Worm (Caenorhabditis elegans): ENCODE data around the gene R02F2.4.
A peak's percentile ranks its signal among the peaks of the same experiment; 100 is the strongest.

Gene R02F2.4

DNA sequence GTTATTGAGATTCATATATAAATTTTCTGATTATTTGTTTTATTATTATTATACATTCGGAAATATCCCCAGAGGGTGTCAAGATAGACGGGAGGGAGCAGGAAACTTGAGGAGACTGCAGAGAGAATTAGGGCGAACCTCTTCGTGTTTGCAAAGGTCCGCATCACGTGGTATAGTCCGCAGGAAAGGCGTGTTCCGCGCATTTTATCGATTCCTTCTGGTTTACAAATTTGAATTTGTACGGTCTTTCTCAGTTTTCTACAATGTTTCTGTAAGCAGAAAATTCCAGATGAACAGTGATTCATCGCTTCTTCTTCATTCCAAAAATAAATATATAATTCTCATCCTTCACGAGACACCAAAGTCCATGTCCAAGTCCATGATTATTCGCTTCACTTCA, 15.9 kb downstream of the R02F2.4 start:
- TF ChIP-seq dmd-4 (tag; optimal IDR thresholded peaks at IDR 0.05), result no peak
- no peak for TF ChIP-seq mab-5 (tag; optimal IDR thresholded peaks at IDR 0.05)
- no peak for TF ChIP-seq ztf-1 (GFP tag; conservative IDR thresholded peaks at IDR 0.05)
- no peak for TF ChIP-seq C34F6.9 (tag; optimal IDR thresholded peaks at IDR 0.05)
- TF ChIP-seq nhr-21 (tag; optimal IDR thresholded peaks at IDR 0.05), result no peak
- TF ChIP-seq lin-13 (GFP tag; optimal IDR thresholded peaks at IDR 0.05), result no peak
- TF ChIP-seq ceh-16 (tag; optimal IDR thresholded peaks at IDR 0.05), result no peak
- no peak for TF ChIP-seq mdl-1 (tag; optimal IDR thresholded peaks at IDR 0.05)
- no peak for TF ChIP-seq sem-4 (tag; optimal IDR thresholded peaks at IDR 0.05)
- no peak for TF ChIP-seq unc-62 (GFP tag; optimal IDR thresholded peaks at IDR 0.05)
- no peak for TF ChIP-seq unc-39 (tag; optimal IDR thresholded peaks at IDR 0.05)
- no peak for TF ChIP-seq alr-1 (tag; optimal IDR thresholded peaks at IDR 0.05)
- no peak for TF ChIP-seq elt-3 (tag; optimal IDR thresholded peaks at IDR 0.05)
- no peak for TF ChIP-seq nhr-129 (tag; optimal IDR thresholded peaks at IDR 0.05)
- TF ChIP-seq nhr-23 (tag; optimal IDR thresholded peaks at IDR 0.05), result no peak
- TF ChIP-seq sma-9 (GFP tag; optimal IDR thresholded peaks at IDR 0.05), result no peak
- no peak for TF ChIP-seq sma-9 (tag; optimal IDR thresholded peaks at IDR 0.05)
- no peak for TF ChIP-seq nhr-6 (tag; optimal IDR thresholded peaks at IDR 0.05)

DNA sequence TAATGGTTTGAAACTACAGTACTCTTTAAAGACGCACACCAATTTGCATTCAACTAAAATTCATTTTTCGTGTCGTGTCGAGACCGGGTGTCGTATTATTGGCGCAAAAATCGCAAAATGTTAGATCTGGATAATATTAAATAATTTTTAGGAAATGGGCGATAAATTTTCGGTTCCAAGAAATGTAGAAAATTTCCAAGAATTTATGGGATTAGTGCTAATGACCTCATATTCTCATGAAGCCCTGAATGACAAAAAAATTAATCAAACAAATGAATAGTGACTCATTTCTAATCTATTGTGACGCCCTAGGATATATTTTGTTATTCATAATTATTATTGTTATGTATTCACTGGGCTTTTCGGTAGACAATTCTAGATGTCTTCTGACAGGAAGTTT, 16.6 kb downstream of the R02F2.4 start:
- TF ChIP-seq lsy-2 (tag; optimal IDR thresholded peaks at IDR 0.05), result peak in 1 of 2 experiments; percentile 39
- no peak for TF ChIP-seq nhr-11 (tag; optimal IDR thresholded peaks at IDR 0.05)
- no peak for TF ChIP-seq nhr-77 (tag; optimal IDR thresholded peaks at IDR 0.05)
- no peak for TF ChIP-seq unc-62 (GFP tag; optimal IDR thresholded peaks at IDR 0.05)
- peak; percentile 47 for TF ChIP-seq nhr-21 (tag; optimal IDR thresholded peaks at IDR 0.05)
- no peak for TF ChIP-seq ceh-82 (tag; optimal IDR thresholded peaks at IDR 0.05)
- no peak for TF ChIP-seq crh-2 (tag; optimal IDR thresholded peaks at IDR 0.05)
- no peak for TF ChIP-seq skn-1 (tag; optimal IDR thresholded peaks at IDR 0.05)

DNA sequence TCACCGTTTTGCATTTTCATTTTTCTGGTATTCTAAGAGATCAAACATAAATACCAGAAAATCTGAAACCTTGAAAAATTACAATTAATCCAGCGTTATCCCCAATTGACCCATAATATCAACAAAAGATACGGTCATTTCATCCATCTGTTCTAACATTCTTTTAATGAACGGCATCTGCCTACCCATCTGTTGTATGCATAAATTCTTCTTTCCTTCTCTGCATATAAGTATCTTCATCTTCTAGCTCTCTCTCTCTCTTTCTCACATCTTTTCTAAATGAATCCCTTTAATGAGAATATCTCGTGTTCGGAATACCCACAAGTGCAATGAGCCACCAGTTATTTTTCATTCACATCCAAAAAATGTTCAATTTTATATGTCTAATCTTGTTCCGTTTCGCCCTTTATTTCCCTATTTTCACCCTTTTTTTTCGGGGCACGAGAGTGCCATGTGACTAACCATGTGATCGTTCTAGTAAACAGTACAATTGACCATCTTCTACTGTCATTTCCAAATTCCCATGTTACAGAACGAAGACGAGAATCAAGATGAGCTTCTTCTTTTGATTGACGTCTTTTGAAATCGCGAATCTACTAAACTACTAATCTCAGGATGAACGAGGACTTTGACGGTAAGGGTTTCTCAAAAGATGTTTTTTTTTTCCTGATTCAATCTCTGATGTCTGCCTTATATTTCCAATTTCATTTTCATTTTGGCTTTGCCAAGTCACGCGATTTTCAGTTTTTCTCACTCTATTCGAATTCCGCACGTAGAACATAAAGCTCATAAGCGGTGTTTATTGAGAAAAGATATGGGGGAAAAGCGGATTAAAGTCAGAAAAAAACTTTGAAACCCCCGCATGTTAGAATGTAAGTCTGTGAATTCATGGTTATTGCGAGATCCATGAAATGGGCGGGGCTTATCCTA, 17.5 kb downstream of the R02F2.4 start, which contains the start of gene R02F2.1:
TSS of gene R02F2.1 (plus strand) at position 528 of the 930 bp plus-strand sequence.
- no peak for TF ChIP-seq ceh-82 (tag; optimal IDR thresholded peaks at IDR 0.05)
- TF ChIP-seq ama-1 (optimal IDR thresholded peaks at IDR 0.05), result peak; percentile 38
- peak; percentile 72 for TF ChIP-seq nhr-129 (tag; optimal IDR thresholded peaks at IDR 0.05)
- TF ChIP-seq F13H6.1 (tag; optimal IDR thresholded peaks at IDR 0.05), result no peak
- no peak for TF ChIP-seq elt-1 (tag; optimal IDR thresholded peaks at IDR 0.05)
- TF ChIP-seq dmd-4 (tag; optimal IDR thresholded peaks at IDR 0.05), result no peak
- TF ChIP-seq nhr-6 (tag; optimal IDR thresholded peaks at IDR 0.05), result peak; percentile 11
- TF ChIP-seq ztf-4 (tag; optimal IDR thresholded peaks at IDR 0.05), result no peak
- no peak for TF ChIP-seq ceh-16 (tag; optimal IDR thresholded peaks at IDR 0.05)
- TF ChIP-seq lin-11 (tag; optimal IDR thresholded peaks at IDR 0.05), result no peak
- no peak for TF ChIP-seq nhr-23 (tag; optimal IDR thresholded peaks at IDR 0.05)
- TF ChIP-seq nhr-77 (tag; optimal IDR thresholded peaks at IDR 0.05), result no peak
- peak; percentile 27 for TF ChIP-seq sma-9 (GFP tag; optimal IDR thresholded peaks at IDR 0.05)
- TF ChIP-seq sma-9 (tag; optimal IDR thresholded peaks at IDR 0.05), result no peak
- no peak for TF ChIP-seq lin-39 (tag; optimal IDR thresholded peaks at IDR 0.05)
- no peak for TF ChIP-seq aly-2 (tag; optimal IDR thresholded peaks at IDR 0.05)
- TF ChIP-seq ztf-11 (tag; optimal IDR thresholded peaks at IDR 0.05), result no peak
- no peak for TF ChIP-seq sem-4 (tag; optimal IDR thresholded peaks at IDR 0.05)
- no peak for TF ChIP-seq nhr-237 (tag; optimal IDR thresholded peaks at IDR 0.05)
- TF ChIP-seq nhr-25 (tag; optimal IDR thresholded peaks at IDR 0.05), result peak; percentile 68
- no peak for TF ChIP-seq ztf-1 (GFP tag; conservative IDR thresholded peaks at IDR 0.05)
- TF ChIP-seq fos-1 (tag; optimal IDR thresholded peaks at IDR 0.05), result peak; percentile 12
- no peak for TF ChIP-seq Y55F3AM.14 (GFP tag; optimal IDR thresholded peaks at IDR 0.05)
- peak; percentile 31 for TF ChIP-seq sma-3 (GFP tag; optimal IDR thresholded peaks at IDR 0.05)
- no peak for TF ChIP-seq alr-1 (tag; optimal IDR thresholded peaks at IDR 0.05)
- no peak for TF ChIP-seq snpc-4 (tag; optimal IDR thresholded peaks at IDR 0.05)
- no peak for TF ChIP-seq nhr-21 (tag; optimal IDR thresholded peaks at IDR 0.05)
- peak; percentile 29 for TF ChIP-seq C34F6.9 (tag; optimal IDR thresholded peaks at IDR 0.05)
- no peak for TF ChIP-seq blmp-1 (tag; optimal IDR thresholded peaks at IDR 0.05; ENCODE audit: insufficient read depth)
- TF ChIP-seq R02D3.7 (tag; optimal IDR thresholded peaks at IDR 0.05), result no peak
- TF ChIP-seq egl-27 (tag; optimal IDR thresholded peaks at IDR 0.05), result no peak
- no peak for TF ChIP-seq nhr-10 (tag; optimal IDR thresholded peaks at IDR 0.05)
- TF ChIP-seq gmeb-1 (tag; optimal IDR thresholded peaks at IDR 0.05), result peak; percentile 15
- TF ChIP-seq nhr-11 (tag; optimal IDR thresholded peaks at IDR 0.05), result no peak
- no peak for TF ChIP-seq elt-3 (tag; optimal IDR thresholded peaks at IDR 0.05)
- no peak for TF ChIP-seq unc-39 (tag; optimal IDR thresholded peaks at IDR 0.05)
- no peak for TF ChIP-seq ZK546.5 (tag; optimal IDR thresholded peaks at IDR 0.05)
- no peak for TF ChIP-seq zag-1 (tag; optimal IDR thresholded peaks at IDR 0.05)
- TF ChIP-seq unc-55 (GFP tag; optimal IDR thresholded peaks at IDR 0.05), result peak; percentile 4
- peak; percentile 62 for TF ChIP-seq crh-2 (tag; optimal IDR thresholded peaks at IDR 0.05)
- TF ChIP-seq lin-13 (GFP tag; optimal IDR thresholded peaks at IDR 0.05), result no peak
- no peak for TF ChIP-seq skn-1 (tag; optimal IDR thresholded peaks at IDR 0.05)
